Worm (Caenorhabditis elegans) whole organism, L2 larva: ENCODE results near the gene pro-3.

Experiments used
- ZK546.5 ChIP-seq: sonication (generic microtip); optimal IDR thresholded peaks from 2 replicates; lab custom pipeline; 2017; ENCODE audit warnings: missing biosample characterization, missing genetic modification characterization
- egl-27 ChIP-seq: sonication (generic microtip); optimal IDR thresholded peaks from 3 replicates; lab custom pipeline; 2017; ENCODE audit warnings: missing biosample characterization, missing genetic modification reagents, missing genetic modification characterization
- gmeb-1 ChIP-seq: fragments of 150-350 bp; optimal IDR thresholded peaks from 2 replicates; lab custom pipeline; 2014; ENCODE audit warnings: missing biosample characterization, missing genetic modification characterization
- lin-11 ChIP-seq: fragments of 150-350 bp; sonication (generic microtip); optimal IDR thresholded peaks from 2 replicates; lab custom pipeline; 2014; ENCODE audit warnings: missing biosample characterization, missing genetic modification characterization, inconsistent platforms, mixed read lengths
- lsy-2 ChIP-seq, 2 experiments: fragments of 150-350 bp in 1 of 2; sonication (generic microtip) in 1 of 2; optimal IDR thresholded peaks; 2 replicates each; lab custom pipeline; 2014 to 2017; ENCODE audit warnings: missing biosample characterization in 2 of 2, missing genetic modification characterization in 2 of 2
- nhr-25 ChIP-seq: fragments of 150-350 bp; sonication (generic microtip); optimal IDR thresholded peaks from 3 replicates; lab custom pipeline; 2014; ENCODE audit warnings: missing biosample characterization, missing genetic modification characterization
- nhr-77 ChIP-seq: fragments of 150-350 bp; optimal IDR thresholded peaks from 2 replicates; lab custom pipeline; 2014; ENCODE audit warnings: missing biosample characterization, missing genetic modification characterization
- snpc-4 ChIP-seq: fragments of 150-350 bp; optimal IDR thresholded peaks from 2 replicates; lab custom pipeline; 2014; ENCODE audit warnings: missing biosample characterization, missing genetic modification characterization
- unc-39 ChIP-seq: fragments of 150-350 bp; optimal IDR thresholded peaks from 2 replicates; lab custom pipeline; 2014; ENCODE audit warnings: missing biosample characterization, missing genetic modification characterization
- unc-62 ChIP-seq: fragments of 150-350 bp; optimal IDR thresholded peaks from 2 replicates; lab custom pipeline; 2014; ENCODE audit warnings: missing biosample characterization, missing genetic modification reagents, missing genetic modification characterization
- zag-1 ChIP-seq: fragments of 150-350 bp; optimal IDR thresholded peaks from 2 replicates; lab custom pipeline; 2014; ENCODE audit warnings: missing biosample characterization, missing genetic modification characterization
- ztf-4 ChIP-seq: fragments of 150-350 bp; optimal IDR thresholded peaks from 2 replicates; lab custom pipeline; 2014; ENCODE audit warnings: missing biosample characterization, missing genetic modification characterization

DNA sequence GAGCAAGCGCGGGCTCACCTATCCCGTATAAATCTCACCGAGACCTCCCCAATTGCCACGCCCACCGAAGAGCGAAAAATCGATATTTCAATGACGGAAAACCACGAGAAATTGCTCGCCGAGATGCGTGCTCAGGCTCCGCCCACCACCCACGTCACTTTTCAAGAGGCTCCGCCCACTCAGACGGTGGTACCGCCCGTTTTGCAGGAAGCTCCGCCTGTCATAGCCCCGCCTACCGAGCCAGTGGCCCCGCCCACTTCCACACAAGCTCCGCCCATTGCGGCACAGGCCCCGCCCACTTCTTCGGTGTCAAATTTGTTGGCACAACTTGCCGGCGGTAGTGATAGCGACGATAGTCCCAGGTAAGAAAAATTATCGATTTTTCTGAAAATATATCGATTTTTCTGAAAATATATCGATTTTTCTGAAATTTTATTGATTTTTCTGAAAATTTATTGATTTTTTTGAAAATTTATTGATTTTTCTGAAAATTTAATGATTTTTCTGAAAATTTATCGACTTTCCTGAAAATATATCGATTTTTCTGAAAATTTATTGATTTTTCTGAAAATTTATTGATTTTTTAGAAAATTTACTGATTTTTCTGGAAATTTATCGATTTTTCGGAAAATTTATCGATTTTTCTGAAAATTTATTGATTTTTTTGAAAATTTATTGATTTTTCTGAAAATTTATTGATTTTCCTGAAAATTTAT is 11.4 kb upstream of the pro-3 start:
- TF ChIP-seq unc-62 (GFP tag; lab: Kevin White, UChicago) (no peak), snpc-4 (tag; lab: Kevin White, UChicago) (no peak), zag-1 (tag; lab: Kevin White, UChicago) (no peak), lin-11 (no peak), nhr-77 (no peak), unc-39 (tag; lab: Kevin White, UChicago) (no peak), egl-27 (tag; lab: Kevin White, UChicago) (no peak), lsy-2 (tag; optimal IDR thresholded peaks at IDR 0.05; lab: Kevin White, UChicago) (no peak), ZK546.5 (no peak), nhr-25 (tag; lab: Kevin White, UChicago) (no peak), gmeb-1 (tag; lab: Kevin White, UChicago) (no peak), ztf-4 (tag; lab: Kevin White, UChicago) (no peak)
